Worm (Caenorhabditis elegans) whole organism, L1 larva: Measurements from ENCODE around the gene nhr-87.
A peak's percentile ranks its signal among the peaks of the same experiment; 100 is the strongest.

Experiments
- F16B12.6 ChIP-seq: fragments of 150-350 bp; optimal IDR thresholded peaks from 2 replicates; lab custom pipeline; 2014; ENCODE audit warnings: missing biosample characterization, missing genetic modification characterization
- Y116A8C.19 ChIP-seq: sonication (generic microtip); optimal IDR thresholded peaks from 2 replicates; lab custom pipeline; 2016; ENCODE audit warnings: missing compliant biosample characterization, missing genetic modification characterization, borderline replicate concordance
- aha-1 ChIP-seq: fragments of 150-350 bp; optimal IDR thresholded peaks from 2 replicates; lab custom pipeline; 2014; ENCODE audit warnings: missing biosample characterization, missing genetic modification characterization
- alr-1 ChIP-seq: fragments of 200-800 bp; sonication (Bioruptor generic); optimal IDR thresholded peaks from 2 replicates; lab custom pipeline; 2018; ENCODE audit warnings: borderline replicate concordance, mild to moderate bottlenecking, missing genetic modification characterization, missing compliant biosample characterization
- ama-1 ChIP-seq: fragments of 150-350 bp; optimal IDR thresholded peaks from 2 replicates; lab custom pipeline; 2014
- ceh-88 ChIP-seq: fragments of 200-800 bp; sonication (Bioruptor generic); IDR thresholded peaks from 2 replicates; pipeline ENCODE4 v1.3.6; 2022; ENCODE audit warnings: missing genetic modification characterization, missing compliant biosample characterization
- ces-1 ChIP-seq: fragments of 150-350 bp; optimal IDR thresholded peaks from 2 replicates; lab custom pipeline; 2014; ENCODE audit warnings: missing biosample characterization, missing genetic modification reagents, missing genetic modification characterization
- egl-13 ChIP-seq: sonication (generic microtip); optimal IDR thresholded peaks from 2 replicates; lab custom pipeline; 2016; ENCODE audit warnings: missing genotype, missing genetic modification reagents, missing genetic modification characterization, missing compliant biosample characterization
- egl-27 ChIP-seq, 2 experiments: fragments of 150-350 bp in 1 of 2; sonication (generic microtip); optimal IDR thresholded peaks; 3 replicates each; lab custom pipeline; 2017 to 2018; ENCODE audit warnings: missing biosample characterization in 2 of 2, missing genetic modification characterization in 2 of 2, missing genetic modification reagents in 2 of 2
- elt-2 ChIP-seq: sonication (generic microtip); optimal IDR thresholded peaks from 2 replicates; lab custom pipeline; 2016; ENCODE audit warnings: missing genetic modification characterization, mild to moderate bottlenecking, inconsistent platforms, missing compliant biosample characterization, missing genetic modification reagents
- ets-5 ChIP-seq: fragments of 200-800 bp; sonication (Bioruptor generic); IDR thresholded peaks from 2 replicates; pipeline ENCODE4 v1.3.6; 2022; ENCODE audit warnings: missing genetic modification characterization, missing compliant biosample characterization
- fkh-10 ChIP-seq: sonication (generic microtip); optimal IDR thresholded peaks from 2 replicates; lab custom pipeline; 2017; ENCODE audit warnings: missing biosample characterization, missing genetic modification reagents, missing genetic modification characterization
- fkh-4 ChIP-seq: sonication (generic microtip); optimal IDR thresholded peaks from 2 replicates; lab custom pipeline; 2016; ENCODE audit warnings: missing compliant biosample characterization, missing genetic modification characterization, borderline replicate concordance
- grh-1 ChIP-seq: fragments of 200-800 bp; sonication (Bioruptor generic); IDR thresholded peaks from 2 replicates; pipeline ENCODE4 v1.3.6; 2022; ENCODE audit warnings: missing genetic modification reagents, missing genetic modification characterization, missing compliant biosample characterization
- hlh-17 ChIP-seq: fragments of 200-800 bp; sonication (Bioruptor generic); optimal IDR thresholded peaks from 2 replicates; lab custom pipeline; 2018; ENCODE audit warnings: missing genetic modification characterization, mild to moderate bottlenecking, missing compliant biosample characterization, moderate library complexity, borderline replicate concordance
- hlh-4 ChIP-seq: sonication (generic microtip); optimal IDR thresholded peaks from 2 replicates; lab custom pipeline; 2016; ENCODE audit warnings: mild to moderate bottlenecking, missing genetic modification characterization, missing compliant biosample characterization
- hpl-2 ChIP-seq: fragments of 150-350 bp; optimal IDR thresholded peaks from 2 replicates; lab custom pipeline; 2014; ENCODE audit warnings: missing biosample characterization, missing genetic modification reagents, missing genetic modification characterization
- isw-1 ChIP-seq: fragments of 200-800 bp; sonication (Bioruptor generic); IDR thresholded peaks from 2 replicates; pipeline ENCODE4 v1.3.6; 2022; ENCODE audit warnings: missing genetic modification characterization, missing compliant biosample characterization
- lin-13 ChIP-seq: fragments of 150-350 bp; optimal IDR thresholded peaks from 2 replicates; lab custom pipeline; 2014; ENCODE audit warnings: missing biosample characterization, missing genetic modification reagents, missing genetic modification characterization
- lin-14 ChIP-seq: fragments of 200-800 bp; sonication (Bioruptor generic); optimal IDR thresholded peaks from 2 replicates; lab custom pipeline; 2018; ENCODE audit warnings: mild to moderate bottlenecking, missing genetic modification characterization, moderate library complexity, missing compliant biosample characterization
- lin-15B ChIP-seq: fragments of 150-350 bp; sonication (generic microtip); optimal IDR thresholded peaks from 3 replicates; lab custom pipeline; 2014; ENCODE audit warnings: missing biosample characterization, missing genetic modification characterization
- lin-35 ChIP-seq, 2 experiments: fragments of 150-350 bp; optimal IDR thresholded peaks; 2 replicates each; lab custom pipeline; 2014; ENCODE audit warnings: missing biosample characterization in 2 of 2, missing genetic modification characterization in 2 of 2, missing genetic modification reagents in 2 of 2
- lir-3 ChIP-seq: sonication (generic microtip); optimal IDR thresholded peaks from 2 replicates; lab custom pipeline; 2016; ENCODE audit warnings: mild to moderate bottlenecking, missing genetic modification characterization, moderate library complexity, missing compliant biosample characterization; ENCODE audit not compliant: poor library complexity
- mdl-1 ChIP-seq, 2 experiments: fragments of 150-350 bp; optimal IDR thresholded peaks; 2 replicates each; lab custom pipeline; 2014 to 2017; ENCODE audit warnings: missing biosample characterization in 2 of 2, missing genetic modification characterization in 2 of 2, inconsistent platforms in 1 of 2
- mef-2 ChIP-seq: fragments of 150-350 bp; optimal IDR thresholded peaks from 2 replicates; lab custom pipeline; 2014; ENCODE audit warnings: missing biosample characterization, missing genetic modification characterization
- mep-1 ChIP-seq: fragments of 150-350 bp; optimal IDR thresholded peaks from 2 replicates; lab custom pipeline; 2014; ENCODE audit warnings: missing biosample characterization, missing genetic modification characterization
- nhr-20 ChIP-seq: sonication (generic microtip); optimal IDR thresholded peaks from 2 replicates; lab custom pipeline; 2016; ENCODE audit warnings: mild to moderate bottlenecking, missing genetic modification characterization, missing compliant biosample characterization
- nhr-28 ChIP-seq: fragments of 150-350 bp; optimal IDR thresholded peaks from 2 replicates; lab custom pipeline; 2014; ENCODE audit warnings: missing biosample characterization, missing genetic modification characterization
- nhr-47 ChIP-seq: sonication (generic microtip); optimal IDR thresholded peaks from 2 replicates; lab custom pipeline; 2016; ENCODE audit warnings: mild to moderate bottlenecking, missing genetic modification characterization, moderate library complexity, missing compliant biosample characterization
- nhr-84 ChIP-seq: sonication (generic microtip); optimal IDR thresholded peaks from 2 replicates; lab custom pipeline; 2017; ENCODE audit warnings: missing biosample characterization, missing genetic modification characterization
- pag-3 ChIP-seq: sonication (generic microtip); optimal IDR thresholded peaks from 2 replicates; lab custom pipeline; 2017; ENCODE audit warnings: missing genetic modification characterization, mild to moderate bottlenecking, missing compliant biosample characterization, antibody characterized with exemption, borderline replicate concordance; ENCODE audit not compliant: insufficient read depth
- pqm-1 ChIP-seq: sonication (generic microtip); optimal IDR thresholded peaks from 3 replicates; lab custom pipeline; 2017; ENCODE audit warnings: missing biosample characterization, missing genetic modification characterization
- skn-1 ChIP-seq: fragments of 150-350 bp; optimal IDR thresholded peaks from 2 replicates; lab custom pipeline; 2014; ENCODE audit warnings: missing biosample characterization, missing genetic modification characterization
- snpc-4 ChIP-seq: fragments of 150-350 bp; optimal IDR thresholded peaks from 2 replicates; lab custom pipeline; 2014; ENCODE audit warnings: missing biosample characterization, missing genetic modification characterization
- snu-23 ChIP-seq: sonication (generic microtip); optimal IDR thresholded peaks from 2 replicates; lab custom pipeline; 2016; ENCODE audit warnings: missing genetic modification characterization, missing compliant biosample characterization
- sptf-1 ChIP-seq: fragments of 150-350 bp; optimal IDR thresholded peaks from 2 replicates; lab custom pipeline; 2014; ENCODE audit warnings: missing biosample characterization, missing genetic modification characterization
- swsn-7 ChIP-seq: sonication (generic microtip); optimal IDR thresholded peaks from 2 replicates; lab custom pipeline; 2016; ENCODE audit warnings: missing genetic modification characterization, missing compliant biosample characterization
- tbx-2 ChIP-seq: sonication (generic microtip); optimal IDR thresholded peaks from 2 replicates; lab custom pipeline; 2016; ENCODE audit warnings: missing genetic modification characterization, missing compliant biosample characterization
- tlp-1 ChIP-seq: fragments of 150-350 bp; optimal IDR thresholded peaks from 2 replicates; lab custom pipeline; 2014; ENCODE audit warnings: missing biosample characterization, missing genetic modification characterization
- unc-62 ChIP-seq: fragments of 150-350 bp; optimal IDR thresholded peaks from 2 replicates; lab custom pipeline; 2014; ENCODE audit warnings: missing biosample characterization, missing genetic modification reagents, missing genetic modification characterization
- xbp-1 ChIP-seq: sonication (generic microtip); optimal IDR thresholded peaks from 2 replicates; lab custom pipeline; 2016; ENCODE audit warnings: missing genetic modification characterization, missing compliant biosample characterization
- ztf-11 ChIP-seq, 2 experiments: sonication (generic microtip); optimal IDR thresholded peaks; 2 replicates each; lab custom pipeline; 2016 to 2017; ENCODE audit warnings: missing genetic modification characterization in 2 of 2, missing biosample characterization in 1 of 2, missing compliant biosample characterization in 1 of 2

Gene nhr-87

DNA sequence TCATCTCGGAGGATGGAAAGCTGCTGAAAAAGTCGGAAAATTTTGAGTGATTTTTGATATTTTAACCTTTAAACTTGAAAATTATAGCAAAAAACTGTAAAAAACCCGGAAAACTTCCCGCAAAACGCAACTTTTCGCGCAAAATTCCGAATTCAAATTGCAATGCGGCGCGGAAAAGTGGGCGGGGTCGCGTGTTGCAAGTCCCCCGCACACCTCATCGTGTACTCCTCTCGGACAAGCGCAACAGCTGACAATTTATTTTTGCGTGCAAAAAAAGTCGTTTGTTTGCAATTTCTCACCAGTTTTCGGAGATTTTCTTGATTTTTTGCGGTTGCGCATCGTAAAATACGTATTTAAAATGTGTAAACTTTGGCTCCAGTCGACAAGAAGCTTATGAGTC is 28.0 kb upstream of the nhr-87 start, which contains the start of gene npp-8 (continued):
- TF ChIP-seq lin-13 (peak; percentile 82), nhr-47 (peak; percentile 94), nhr-84 (no peak), elt-2 (tag; lab: Kevin White, UChicago) (peak; percentile 65), aha-1 (tag; lab: Kevin White, UChicago) (no peak), lin-14 (no peak), mep-1 (tag; lab: Kevin White, UChicago) (peak; percentile 83), isw-1 (GFP tag; lab: Robert Waterston, UW) (peak; percentile 77), nhr-20 (tag; lab: Kevin White, UChicago) (peak; percentile 87), tlp-1 (tag; lab: Kevin White, UChicago) (no peak), ces-1 (GFP tag; lab: Kevin White, UChicago) (no peak), ama-1 (lab: Kevin White, UChicago) (peak; percentile 23), fkh-10 (GFP tag; lab: Kevin White, UChicago) (peak; percentile 50), fkh-4 (tag; lab: Kevin White, UChicago) (peak; percentile 60), F16B12.6 (tag; lab: Kevin White, UChicago) (peak; percentile 45), tbx-2 (tag; lab: Kevin White, UChicago) (peak; percentile 91), Y116A8C.19 (tag; lab: Kevin White, UChicago) (no peak), mdl-1 (tag; optimal IDR thresholded peaks at IDR 0.05; lab: Kevin White, UChicago) (peak in 1 of 2 experiments; percentile 64), ceh-88 (GFP tag; lab: Robert Waterston, UW) (peak; percentile 59), alr-1 (tag; lab: Kevin White, UChicago) (no peak), ets-5 (GFP tag; lab: Robert Waterston, UW) (no peak), unc-62 (GFP tag; lab: Kevin White, UChicago) (no peak), skn-1 (peak; percentile 88), xbp-1 (tag; lab: Kevin White, UChicago) (peak; percentile 91), hpl-2 (GFP tag; lab: Kevin White, UChicago) (peak; percentile 50), lin-15B (tag; lab: Kevin White, UChicago) (peak; percentile 80), lir-3 (tag; lab: Kevin White, UChicago) (no peak), pqm-1 (tag; lab: Kevin White, UChicago) (no peak), hlh-4 (no peak), mef-2 (tag; lab: Kevin White, UChicago) (no peak), swsn-7 (peak; percentile 91), egl-27 (tag; optimal IDR thresholded peaks at IDR 0.05; lab: Kevin White, UChicago) (no peak), hlh-17 (GFP tag; lab: Kevin White, UChicago) (no peak), lin-35 (GFP tag; optimal IDR thresholded peaks at IDR 0.05; lab: Kevin White, UChicago) (peak; percentile 82 to 89), snu-23 (GFP tag; lab: Kevin White, UChicago) (peak; percentile 94), ztf-11 (tag; optimal IDR thresholded peaks at IDR 0.05; lab: Kevin White, UChicago) (peak; percentile 32 to 80), snpc-4 (tag; lab: Kevin White, UChicago) (peak; percentile 65), sptf-1 (tag; lab: Kevin White, UChicago) (no peak), grh-1 (peak; percentile 81), nhr-28 (no peak), egl-13 (peak; percentile 86)
- TF ChIP-seq, all 84 proteins: peak for 57

DNA sequence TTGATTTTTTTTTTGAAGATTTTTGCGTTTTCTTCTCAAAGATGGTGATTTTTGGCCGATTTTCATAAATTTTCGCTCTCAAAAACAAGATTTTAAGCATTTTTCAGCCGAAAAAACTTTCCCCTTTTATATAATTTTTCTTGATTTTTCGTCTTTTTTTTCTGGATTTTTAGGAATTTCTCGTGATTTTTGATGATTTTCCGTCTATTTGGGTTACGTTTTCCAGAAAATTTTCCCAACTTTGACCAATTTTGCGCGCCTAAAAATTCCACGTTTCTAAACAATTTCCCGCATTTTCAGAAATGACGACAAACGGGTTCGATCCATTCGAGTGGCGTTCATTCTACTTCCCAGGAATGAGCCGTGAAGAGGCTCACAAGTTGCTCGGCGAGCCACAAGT is 26.8 kb upstream of the nhr-87 start, which contains the start of gene ced-2:
TSS of gene ced-2 (plus strand) at position 301 of the 400 bp plus-strand sequence.
- no peak for TF ChIP-seq lin-35 (GFP tag; optimal IDR thresholded peaks at IDR 0.05; lab: Kevin White, UChicago)
- no peak for TF ChIP-seq pag-3 (tag; lab: Kevin White, UChicago)
- no peak for TF ChIP-seq mef-2 (tag; lab: Kevin White, UChicago)
- no peak for TF ChIP-seq tlp-1 (tag; lab: Kevin White, UChicago)
